Fruit fly (Drosophila melanogaster) whole organism, adult: ENCODE data around the gene CG32269.

Experiments
- CG11617 ChIP-seq: fragments of 200-800 bp; sonication (Bioruptor generic); optimal IDR thresholded peaks from 2 replicates; lab custom pipeline; 2017; ENCODE audit warnings: mild to moderate bottlenecking, missing biosample characterization, missing genetic modification reagents, missing genetic modification characterization
- CG12768 ChIP-seq: fragments of 200-800 bp; sonication (Bioruptor generic); optimal IDR thresholded peaks from 2 replicates; lab custom pipeline; 2017; ENCODE audit warnings: missing biosample characterization, missing genetic modification characterization, mild to moderate bottlenecking, moderate library complexity, missing genetic modification reagents
- CG14711 ChIP-seq: fragments of 200-800 bp; sonication (Bioruptor generic); optimal IDR thresholded peaks from 2 replicates; lab custom pipeline; 2018; ENCODE audit warnings: missing biosample characterization, mild to moderate bottlenecking, missing genetic modification characterization, moderate library complexity
- CG1620 ChIP-seq: fragments of 200-800 bp; sonication (Bioruptor generic); optimal IDR thresholded peaks from 2 replicates; lab custom pipeline; 2016; ENCODE audit warnings: missing biosample characterization, missing genetic modification characterization
- CG33017 ChIP-seq: fragments of 200-800 bp; sonication (Bioruptor generic); optimal IDR thresholded peaks from 2 replicates; lab custom pipeline; 2018; ENCODE audit warnings: missing biosample characterization, mild to moderate bottlenecking, missing genetic modification characterization, moderate library complexity
- CG5204 ChIP-seq: fragments of 200-800 bp; sonication (Bioruptor generic); optimal IDR thresholded peaks from 2 replicates; lab custom pipeline; 2016; ENCODE audit warnings: missing biosample characterization, missing genetic modification characterization
- CG7045 ChIP-seq: fragments of 200-800 bp; sonication (Bioruptor generic); optimal IDR thresholded peaks from 2 replicates; lab custom pipeline; 2017; ENCODE audit warnings: missing biosample characterization, mild to moderate bottlenecking, missing genetic modification characterization
- CG7101 ChIP-seq: fragments of 200-800 bp; sonication (Bioruptor generic); optimal IDR thresholded peaks from 2 replicates; lab custom pipeline; 2018; ENCODE audit warnings: missing biosample characterization, mild to moderate bottlenecking, missing genetic modification characterization, moderate library complexity
- Clk ChIP-seq: fragments of 200-800 bp; sonication (Bioruptor generic); optimal IDR thresholded peaks from 2 replicates; lab custom pipeline; 2017; ENCODE audit warnings: missing biosample characterization, missing genetic modification characterization
- Crg-1 ChIP-seq: fragments of 200-800 bp; sonication (Bioruptor generic); optimal IDR thresholded peaks from 2 replicates; lab custom pipeline; 2016; ENCODE audit warnings: missing biosample characterization, missing genetic modification characterization
- Hr96 ChIP-seq: fragments of 200-800 bp; sonication (Bioruptor generic); optimal IDR thresholded peaks from 2 replicates; lab custom pipeline; 2016; ENCODE audit warnings: missing biosample characterization, missing genetic modification characterization
- Mnt ChIP-seq: fragments of 200-800 bp; sonication (Bioruptor generic); optimal IDR thresholded peaks from 2 replicates; lab custom pipeline; 2016; ENCODE audit warnings: missing biosample characterization, mild to moderate bottlenecking, missing genetic modification characterization
- bab1 ChIP-seq: fragments of 200-800 bp; sonication (Bioruptor generic); optimal IDR thresholded peaks from 3 replicates; lab custom pipeline; 2019; ENCODE audit warnings: missing biosample characterization, mild to moderate bottlenecking, missing genetic modification characterization, moderate library complexity
- cic ChIP-seq: fragments of 200-800 bp; sonication (Bioruptor generic); optimal IDR thresholded peaks from 2 replicates; lab custom pipeline; 2017; ENCODE audit warnings: missing biosample characterization, mild to moderate bottlenecking, missing genetic modification characterization, moderate library complexity
- cnc ChIP-seq, 2 experiments: fragments of >200 bp; optimal IDR thresholded peaks; 2 replicates each; lab custom pipeline; 2017
- kay ChIP-seq: fragments of 200-800 bp; sonication (Bioruptor generic); peaks from one replicate; lab custom pipeline; 2016; ENCODE audit warnings: missing biosample characterization, missing genetic modification characterization, borderline replicate concordance
- ovo ChIP-seq: fragments of 200-800 bp; sonication (Bioruptor generic); optimal IDR thresholded peaks from 2 replicates; lab custom pipeline; 2016; ENCODE audit warnings: missing biosample characterization, missing genetic modification characterization
- pad ChIP-seq: fragments of 200-800 bp; sonication (Bioruptor generic); optimal IDR thresholded peaks from 3 replicates; lab custom pipeline; 2017; ENCODE audit warnings: missing biosample characterization, missing genetic modification characterization, mild to moderate bottlenecking, moderate library complexity, missing genetic modification reagents
- tj ChIP-seq: fragments of 200-800 bp; sonication (Bioruptor generic); optimal IDR thresholded peaks from 3 replicates; lab custom pipeline; 2017; ENCODE audit warnings: missing biosample characterization, mild to moderate bottlenecking, missing genetic modification characterization, moderate library complexity
- toe ChIP-seq: fragments of 200-800 bp; sonication (Bioruptor generic); optimal IDR thresholded peaks from 2 replicates; lab custom pipeline; 2016; ENCODE audit warnings: missing biosample characterization, missing genetic modification characterization

The CG32269 gene

DNA sequence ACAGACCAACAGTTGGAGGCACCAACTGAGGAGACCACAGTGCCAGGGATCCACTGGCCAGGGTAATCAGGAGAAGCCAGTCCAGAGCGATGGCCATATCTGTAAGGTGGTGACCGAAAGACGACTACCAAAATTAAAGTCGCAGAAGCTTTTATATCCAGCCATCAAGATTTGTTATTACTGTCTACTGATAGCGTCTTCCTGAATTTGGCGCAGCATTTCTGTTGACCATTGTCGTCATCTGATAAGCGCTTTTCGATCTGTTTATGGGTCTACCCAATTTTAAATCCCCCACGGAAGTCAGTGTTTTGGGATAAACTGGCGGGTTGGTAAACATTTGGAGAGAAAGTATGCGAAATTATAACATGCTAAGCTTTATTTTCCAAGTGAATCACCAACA lies 36.3 kb downstream of the CG32269 start, which contains the start of gene CG14963:
Gene CG14963 (minus strand): TSS at position 101 of the 400 bp plus-strand sequence.
- TF ChIP-seq cnc (optimal IDR thresholded peaks at IDR 0.05; lab: Kevin White, UChicago), result no peak
- TF ChIP-seq CG7045, result no peak
- TF ChIP-seq bab1 (GFP tag; lab: Kevin White, UChicago), result no peak
- TF ChIP-seq CG11617, result no peak
- no peak for TF ChIP-seq Mnt (GFP tag; lab: Kevin White, UChicago)
- TF ChIP-seq cic (GFP tag; lab: Kevin White, UChicago), result no peak
- TF ChIP-seq pad (GFP tag; lab: Kevin White, UChicago), result no peak
- no peak for TF ChIP-seq CG14711 (tag; lab: Kevin White, UChicago)
- TF ChIP-seq CG1620 (GFP tag; lab: Kevin White, UChicago), result no peak
- TF ChIP-seq tj, result no peak
- no peak for TF ChIP-seq CG5204 (GFP tag; lab: Kevin White, UChicago)
- no peak for TF ChIP-seq toe (GFP tag; lab: Kevin White, UChicago)
- TF ChIP-seq Clk (GFP tag; lab: Kevin White, UChicago), result no peak
- TF ChIP-seq ovo, result no peak
- no peak for TF ChIP-seq CG7101 (tag; lab: Kevin White, UChicago)
- no peak for TF ChIP-seq kay (GFP tag; lab: Kevin White, UChicago)
- no peak for TF ChIP-seq Hr96 (GFP tag; lab: Kevin White, UChicago)
- TF ChIP-seq CG33017 (tag; lab: Kevin White, UChicago), result no peak

DNA sequence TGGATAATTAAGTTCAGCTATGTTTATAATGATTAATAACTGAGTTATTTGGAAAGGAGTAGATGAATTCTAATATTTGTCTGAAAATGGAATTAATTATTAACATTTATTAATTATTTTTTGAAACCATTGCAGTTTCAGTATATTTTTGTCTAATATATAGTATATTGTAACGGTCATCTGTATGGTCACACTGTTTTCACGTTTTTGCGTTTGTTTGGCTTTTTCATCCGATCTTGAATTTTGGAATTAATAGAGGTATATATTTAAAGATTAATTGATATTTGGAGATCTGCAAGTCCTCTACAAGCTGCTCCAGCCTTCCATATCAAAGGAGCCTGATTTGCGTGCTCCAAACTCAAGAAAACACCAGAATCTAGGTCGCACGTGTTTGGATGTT lies 39.7 kb downstream of the CG32269 start, which contains the start of the genes CG32278 and CG32281:
Gene CG32278 (plus strand): TSS at position 180 of the 400 bp plus-strand sequence.
Gene CG32281 (plus strand): TSS at position 269 of the 400 bp plus-strand sequence.
- TF ChIP-seq Mnt (GFP tag; lab: Kevin White, UChicago) (peak; percentile 28), kay (GFP tag; lab: Kevin White, UChicago) (no peak)

- TF ChIP-seq CG12768 (peak; percentile 14), Clk (GFP tag; lab: Kevin White, UChicago) (no peak), CG5204 (GFP tag; lab: Kevin White, UChicago) (no peak)
Observed at dm6 chr3L:3166200-3166695, 42.5 kb downstream of the CG32269 start, which contains the start of gene Asciz. Asciz (minus strand) TSS chr3L:3166250.

DNA sequence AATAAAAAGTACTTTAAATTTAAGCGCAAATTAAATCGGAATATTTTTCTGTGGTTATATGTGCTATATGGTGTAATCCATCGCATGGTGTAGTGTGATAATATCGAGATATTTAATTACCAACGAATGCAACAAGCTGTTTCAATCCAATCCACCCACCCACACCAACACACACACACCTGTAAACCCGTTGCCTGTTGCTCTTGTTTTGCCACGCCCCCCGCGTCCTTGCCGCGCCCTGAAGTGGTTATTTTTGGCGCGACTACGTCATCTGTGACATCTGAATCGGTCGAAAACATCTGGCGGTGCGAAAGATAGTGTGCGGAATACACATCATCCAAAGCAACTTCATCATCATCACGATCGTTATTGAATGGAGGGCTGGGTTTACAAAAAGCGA lies 43.4 kb downstream of the CG32269 start:
- TF ChIP-seq Crg-1 (GFP tag; lab: Kevin White, UChicago), result no peak
- no peak for TF ChIP-seq cnc (optimal IDR thresholded peaks at IDR 0.05; lab: Kevin White, UChicago)
- TF ChIP-seq kay (GFP tag; lab: Kevin White, UChicago), result no peak
- TF ChIP-seq CG1620 (GFP tag; lab: Kevin White, UChicago), result no peak
- no peak for TF ChIP-seq Clk (GFP tag; lab: Kevin White, UChicago)
- no peak for TF ChIP-seq bab1 (GFP tag; lab: Kevin White, UChicago)
- no peak for TF ChIP-seq Hr96 (GFP tag; lab: Kevin White, UChicago)
- peak; percentile 1 for TF ChIP-seq CG11617

- TF ChIP-seq ovo, result peak; percentile 39
- no peak for TF ChIP-seq CG7045
- peak; percentile 10 for TF ChIP-seq CG7101 (tag; lab: Kevin White, UChicago)
- TF ChIP-seq Crg-1 (GFP tag; lab: Kevin White, UChicago), result peak; percentile 57
- peak; percentile 30 for TF ChIP-seq Mnt (GFP tag; lab: Kevin White, UChicago)
- no peak for TF ChIP-seq Clk (GFP tag; lab: Kevin White, UChicago)
- peak; percentile 19 for TF ChIP-seq CG11617
- TF ChIP-seq cic (GFP tag; lab: Kevin White, UChicago), result peak; percentile 17
- TF ChIP-seq bab1 (GFP tag; lab: Kevin White, UChicago), result peak; percentile 60
Observed at dm6 chr3L:3164951-3165350, 43.8 kb downstream of the CG32269 start, which contains the start of gene CG32280. CG32280 (plus strand) TSS chr3L:3165181.

DNA sequence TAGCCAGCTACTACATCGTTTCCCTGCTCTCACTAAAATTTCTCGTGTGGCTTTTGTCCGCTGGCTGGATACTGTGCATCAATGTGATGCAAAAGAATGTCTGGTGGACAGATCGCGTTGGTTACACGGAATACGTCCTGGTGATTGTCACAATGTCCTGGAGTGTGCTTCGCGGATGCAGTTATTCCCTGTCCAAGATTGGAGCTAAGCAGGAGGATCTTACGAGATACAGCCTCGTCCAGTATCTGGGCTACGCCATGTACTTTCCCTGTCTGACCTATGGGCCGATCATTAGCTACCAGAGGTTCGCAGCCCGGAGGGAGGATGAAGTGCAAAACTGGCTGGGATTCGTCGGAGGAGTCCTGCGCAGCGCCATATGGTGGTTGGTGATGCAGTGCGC lies 46.2 kb downstream of the CG32269 start:
- no peak for TF ChIP-seq Clk (GFP tag; lab: Kevin White, UChicago)
- no peak for TF ChIP-seq Mnt (GFP tag; lab: Kevin White, UChicago)
- TF ChIP-seq Crg-1 (GFP tag; lab: Kevin White, UChicago), result no peak
- TF ChIP-seq kay (GFP tag; lab: Kevin White, UChicago), result no peak
- TF ChIP-seq cnc (optimal IDR thresholded peaks at IDR 0.05; lab: Kevin White, UChicago), result no peak
- TF ChIP-seq CG33017 (tag; lab: Kevin White, UChicago), result no peak
- no peak for TF ChIP-seq toe (GFP tag; lab: Kevin White, UChicago)
- no peak for TF ChIP-seq CG11617
- TF ChIP-seq Hr96 (GFP tag; lab: Kevin White, UChicago), result no peak
- no peak for TF ChIP-seq tj
- TF ChIP-seq CG7101 (tag; lab: Kevin White, UChicago), result no peak
- TF ChIP-seq pad (GFP tag; lab: Kevin White, UChicago), result no peak
- no peak for TF ChIP-seq CG12768
- TF ChIP-seq CG7045, result no peak
- no peak for TF ChIP-seq CG1620 (GFP tag; lab: Kevin White, UChicago)

DNA sequence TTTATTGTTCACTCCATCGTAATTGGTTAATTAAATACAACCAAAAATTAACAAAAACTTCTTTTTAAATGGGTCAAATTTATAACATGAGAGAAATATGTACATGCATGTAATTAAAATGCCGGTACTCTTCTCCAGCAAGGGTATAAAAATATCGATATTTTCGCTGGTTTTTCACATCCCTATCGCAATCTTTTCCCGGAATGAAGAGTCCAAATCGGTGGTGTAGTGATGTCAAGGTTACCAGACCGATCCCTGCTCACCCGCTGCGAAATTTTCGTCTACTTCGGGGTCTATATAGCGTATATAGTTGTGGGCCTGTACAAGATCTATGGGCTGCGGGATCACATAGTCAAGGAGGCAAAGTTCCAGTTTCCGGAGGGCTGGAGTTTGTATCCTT lies 46.8 kb downstream of the CG32269 start, which contains the start of gene rasp:
Gene rasp (plus strand): TSS at position 213 of the 400 bp plus-strand sequence.
- no peak for TF ChIP-seq CG1620 (GFP tag; lab: Kevin White, UChicago)
- no peak for TF ChIP-seq toe (GFP tag; lab: Kevin White, UChicago)
- TF ChIP-seq ovo, result no peak
- no peak for TF ChIP-seq Hr96 (GFP tag; lab: Kevin White, UChicago)
- no peak for TF ChIP-seq CG14711 (tag; lab: Kevin White, UChicago)
- TF ChIP-seq Clk (GFP tag; lab: Kevin White, UChicago), result no peak
- no peak for TF ChIP-seq pad (GFP tag; lab: Kevin White, UChicago)
- TF ChIP-seq CG5204 (GFP tag; lab: Kevin White, UChicago), result no peak
- no peak for TF ChIP-seq kay (GFP tag; lab: Kevin White, UChicago)
- TF ChIP-seq tj, result no peak
- no peak for TF ChIP-seq Mnt (GFP tag; lab: Kevin White, UChicago)
- TF ChIP-seq CG11617, result no peak
- TF ChIP-seq bab1 (GFP tag; lab: Kevin White, UChicago), result no peak
- TF ChIP-seq CG7101 (tag; lab: Kevin White, UChicago), result no peak
- no peak for TF ChIP-seq CG33017 (tag; lab: Kevin White, UChicago)
